Worm (Caenorhabditis elegans) whole organism, midembryonic: Measurements from ENCODE around the gene rcd-1.
"Not testable (repeated sequence)": the region's sequence is repeated elsewhere in the genome, so short reads cannot be mapped to it uniquely, and the experiment has no call there.

Experiments
- T22C8.4 ChIP-seq: fragments of 200-800 bp; sonication (Bioruptor generic); IDR thresholded peaks from 2 replicates; pipeline ENCODE4 v1.3.6; 2022; ENCODE audit warnings: missing genetic modification characterization, missing compliant biosample characterization
- cog-1 ChIP-seq: sonication (generic microtip); optimal IDR thresholded peaks from 2 replicates; lab custom pipeline; 2016; ENCODE audit warnings: missing genetic modification characterization, missing compliant biosample characterization
- flt-1 ChIP-seq: fragments of 200-800 bp; sonication (Bioruptor generic); IDR thresholded peaks from 2 replicates; pipeline ENCODE4 v1.3.6; 2022; ENCODE audit warnings: missing genetic modification characterization, missing compliant biosample characterization
- klf-2 ChIP-seq: fragments of 200-800 bp; sonication (Bioruptor generic); conservative IDR thresholded peaks from 2 replicates; pipeline ENCODE4 v1.3.6; 2022; ENCODE audit warnings: missing genetic modification reagents, missing genetic modification characterization, missing compliant biosample characterization
- med-1 ChIP-seq: sonication (generic microtip); optimal IDR thresholded peaks from 2 replicates; lab custom pipeline; 2017; ENCODE audit warnings: missing genetic modification characterization, mild to moderate bottlenecking, missing compliant biosample characterization, antibody characterized with exemption, missing genetic modification reagents; ENCODE audit not compliant: insufficient read depth
- ref-1 ChIP-seq: fragments of 200-800 bp; sonication (Bioruptor generic); conservative IDR thresholded peaks from 2 replicates; pipeline ENCODE4 v1.3.6; 2022; ENCODE audit warnings: missing genetic modification reagents, missing genetic modification characterization, missing compliant biosample characterization
- tab-1 ChIP-seq: fragments of 200-800 bp; sonication (Bioruptor generic); IDR thresholded peaks from 2 replicates; pipeline ENCODE4 v1.3.6; 2022; ENCODE audit warnings: missing genetic modification characterization, missing compliant biosample characterization
- ztf-23 ChIP-seq: fragments of 200-800 bp; sonication (Bioruptor generic); IDR thresholded peaks from 2 replicates; pipeline ENCODE4 v1.3.6; 2022; ENCODE audit warnings: missing genetic modification reagents, missing genetic modification characterization, missing compliant biosample characterization
- ztf-29 ChIP-seq: fragments of 200-800 bp; sonication (Bioruptor generic); IDR thresholded peaks from 2 replicates; pipeline ENCODE4 v1.3.6; 2022; ENCODE audit warnings: missing genetic modification reagents, missing genetic modification characterization, missing compliant biosample characterization

rcd-1 gene

ce11 chrII:3757499-3757898, 3.8 kb downstream of the rcd-1 start, which contains the start of gene srx-111:
Gene srx-111, plus strand, starts transcription at chrII:3757799.
- no peak for TF ChIP-seq flt-1 (GFP tag; lab: Robert Waterston, UW)
- TF ChIP-seq T22C8.4: no peak
- TF ChIP-seq tab-1 (GFP tag; lab: Robert Waterston, UW): no peak
- TF ChIP-seq ref-1 (GFP tag; lab: Robert Waterston, UW): no peak
- TF ChIP-seq med-1: no peak
- TF ChIP-seq klf-2 (GFP tag; lab: Robert Waterston, UW): no peak
- no peak for TF ChIP-seq ztf-29 (GFP tag; lab: Robert Waterston, UW)
- no peak for TF ChIP-seq ztf-23 (GFP tag; lab: Robert Waterston, UW)
- no peak for TF ChIP-seq cog-1 (tag; lab: Kevin White, UChicago)

ce11 chrII:3759010-3759409, 5.3 kb downstream of the rcd-1 start, which contains the start of gene T24E12.12:
Gene T24E12.12, plus strand, starts transcription at chrII:3759290.
- TF ChIP-seq tab-1 (GFP tag; lab: Robert Waterston, UW) (no peak), klf-2 (GFP tag; lab: Robert Waterston, UW) (no peak), ztf-29 (GFP tag; lab: Robert Waterston, UW) (no peak)

- not testable (repeated sequence) for TF ChIP-seq ztf-23, ztf-29, klf-2 (GFP tag; lab: Robert Waterston, UW)
These were observed 7.9 kb downstream of the rcd-1 start, which contains the start of gene T24E12.6 for ce11 chrII:3761599-3761998. Gene T24E12.6, minus strand, starts transcription at chrII:3761699.

ce11 chrII:3764486-3764885, 10.8 kb downstream of the rcd-1 start, which contains the start of gene srx-112:
Gene srx-112, minus strand, starts transcription at chrII:3764586.
- TF ChIP-seq ztf-23 (GFP tag; lab: Robert Waterston, UW) (no peak), med-1 (no peak)

- TF ChIP-seq klf-2 (GFP tag; lab: Robert Waterston, UW): no peak
- TF ChIP-seq cog-1 (tag; lab: Kevin White, UChicago): no peak
- no peak for TF ChIP-seq ref-1 (GFP tag; lab: Robert Waterston, UW)
- TF ChIP-seq med-1: no peak
- TF ChIP-seq flt-1 (GFP tag; lab: Robert Waterston, UW): no peak
These were observed 17.9 kb downstream of the rcd-1 start for ce11 chrII:3771640-3772039.

ce11 chrII:3773130-3773529, 19.4 kb downstream of the rcd-1 start, which contains the start of gene T24E12.10:
Gene T24E12.10, minus strand, starts transcription at chrII:3773230.
- TF ChIP-seq tab-1 (GFP tag; lab: Robert Waterston, UW): no peak
- no peak for TF ChIP-seq med-1
- no peak for TF ChIP-seq cog-1 (tag; lab: Kevin White, UChicago)

- no peak for TF ChIP-seq T22C8.4
- no peak for TF ChIP-seq med-1
These were observed 22.0 kb downstream of the rcd-1 start, which contains the start of gene T24E12.3 for ce11 chrII:3775719-3776118. Gene T24E12.3, plus strand, starts transcription at chrII:3776019.

- TF ChIP-seq cog-1 (tag; lab: Kevin White, UChicago) (no peak), tab-1 (GFP tag; lab: Robert Waterston, UW) (no peak), med-1 (no peak), T22C8.4 (no peak), ztf-29 (GFP tag; lab: Robert Waterston, UW) (no peak), ref-1 (GFP tag; lab: Robert Waterston, UW) (no peak), ztf-23 (GFP tag; lab: Robert Waterston, UW) (no peak), klf-2 (GFP tag; lab: Robert Waterston, UW) (no peak), flt-1 (GFP tag; lab: Robert Waterston, UW) (no peak)
These were observed 24.1 kb downstream of the rcd-1 start for ce11 chrII:3777802-3778201.

- TF ChIP-seq T22C8.4: no peak
- TF ChIP-seq ztf-29 (GFP tag; lab: Robert Waterston, UW): no peak
- TF ChIP-seq ztf-23 (GFP tag; lab: Robert Waterston, UW): no peak
- TF ChIP-seq flt-1 (GFP tag; lab: Robert Waterston, UW): no peak
- TF ChIP-seq cog-1 (tag; lab: Kevin White, UChicago): no peak
- no peak for TF ChIP-seq med-1
- TF ChIP-seq klf-2 (GFP tag; lab: Robert Waterston, UW): no peak
- no peak for TF ChIP-seq tab-1 (GFP tag; lab: Robert Waterston, UW)
- TF ChIP-seq ref-1 (GFP tag; lab: Robert Waterston, UW): no peak
These were observed 25.8 kb downstream of the rcd-1 start, which contains the start of gene T24E12.11 for ce11 chrII:3779463-3779862. Gene T24E12.11, minus strand, starts transcription at chrII:3779563.

ce11 chrII:3781238-3781637, 27.5 kb downstream of the rcd-1 start:
- no peak for TF ChIP-seq cog-1 (tag; lab: Kevin White, UChicago)
- no peak for TF ChIP-seq flt-1 (GFP tag; lab: Robert Waterston, UW)
- no peak for TF ChIP-seq ztf-23 (GFP tag; lab: Robert Waterston, UW)
- no peak for TF ChIP-seq T22C8.4
- TF ChIP-seq ztf-29 (GFP tag; lab: Robert Waterston, UW): no peak
- TF ChIP-seq ref-1 (GFP tag; lab: Robert Waterston, UW): no peak
- TF ChIP-seq tab-1 (GFP tag; lab: Robert Waterston, UW): no peak
- no peak for TF ChIP-seq med-1
- no peak for TF ChIP-seq klf-2 (GFP tag; lab: Robert Waterston, UW)
